Worm (Caenorhabditis elegans): ENCODE data around the gene Y37D8A.3.

ce11 chrIII:12870060-12870696 is 41.0 kb downstream of the Y37D8A.3 start, which contains the start of gene Y37D8A.6:
- no peak for TF ChIP-seq med-1 (GFP tag; optimal IDR thresholded peaks at IDR 0.05; ENCODE audit: insufficient read depth)
- no peak for TF ChIP-seq tab-1 (GFP tag; IDR thresholded peaks at IDR 0.05)
- TF ChIP-seq klf-2 (GFP tag; conservative IDR thresholded peaks at IDR 0.05), result no peak
- TF ChIP-seq ztf-23 (GFP tag; IDR thresholded peaks at IDR 0.05), result no peak
- no peak for TF ChIP-seq ref-1 (GFP tag; conservative IDR thresholded peaks at IDR 0.05)

All from whole organism, midembryonic.